Worm (Caenorhabditis elegans): ENCODE measurements around the gene ger-1.
A peak's percentile ranks its signal among the peaks of the same experiment; 100 is the strongest.

The ger-1 gene

DNA sequence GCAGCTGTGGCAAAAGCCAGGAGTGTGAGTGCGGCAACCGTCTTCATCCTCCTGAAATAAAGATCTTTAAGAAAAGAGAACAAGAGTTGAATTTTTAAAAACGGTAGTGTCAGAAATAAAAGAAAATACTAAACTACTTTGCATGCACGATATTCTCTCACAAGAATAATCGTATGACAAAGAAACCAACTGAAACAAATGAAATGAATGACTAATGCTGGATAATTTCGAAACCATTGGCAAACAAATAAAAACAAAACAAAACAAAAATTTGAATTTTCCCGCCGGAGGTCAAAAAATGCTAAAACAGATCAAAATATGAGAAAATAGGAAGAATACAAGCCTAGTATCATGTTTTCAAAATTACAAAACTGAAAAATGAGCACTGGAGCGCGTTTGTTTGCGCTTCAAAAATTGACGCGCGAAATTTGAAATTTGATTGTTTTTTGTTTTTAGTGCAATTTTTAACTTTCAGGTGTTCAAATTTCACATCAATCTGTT is 36.7 kb upstream of the ger-1 start, which contains the start of gene cpg-2 (continued):
- TF ChIP-seq F49E8.2 (tag; optimal IDR thresholded peaks at IDR 0.05; ENCODE audit: insufficient read depth) (peak; percentile 95), snpc-4 (GFP tag; optimal IDR thresholded peaks at IDR 0.05) (peak; percentile 58), snpc-4 (tag; optimal IDR thresholded peaks at IDR 0.05) (peak in 3 of 4 experiments; percentile 11 to 62 (median 55)), nfyb-1 (GFP tag; IDR thresholded peaks at IDR 0.05) (peak; percentile 57; the same call in 1 of the 2 replicates), snpc-1.3 (tag; optimal IDR thresholded peaks at IDR 0.05; ENCODE audit: insufficient read depth) (peak; percentile 89), lin-35 (GFP tag; optimal IDR thresholded peaks at IDR 0.05) (peak; percentile 4 to 89 (median 58)), attf-6 (GFP tag; IDR thresholded peaks at IDR 0.05) (peak; percentile 73; the same call in 1 of the 2 replicates), efl-1 (GFP tag; optimal IDR thresholded peaks at IDR 0.05) (peak; percentile 99), tbx-9 (tag; optimal IDR thresholded peaks at IDR 0.05; ENCODE audit: borderline replicate concordance) (no peak), egl-18 (GFP tag; IDR thresholded peaks at IDR 0.05) (no peak), hrde-1 (tag; optimal IDR thresholded peaks at IDR 0.05; ENCODE audit: borderline replicate concordance) (peak; percentile 50)

DNA sequence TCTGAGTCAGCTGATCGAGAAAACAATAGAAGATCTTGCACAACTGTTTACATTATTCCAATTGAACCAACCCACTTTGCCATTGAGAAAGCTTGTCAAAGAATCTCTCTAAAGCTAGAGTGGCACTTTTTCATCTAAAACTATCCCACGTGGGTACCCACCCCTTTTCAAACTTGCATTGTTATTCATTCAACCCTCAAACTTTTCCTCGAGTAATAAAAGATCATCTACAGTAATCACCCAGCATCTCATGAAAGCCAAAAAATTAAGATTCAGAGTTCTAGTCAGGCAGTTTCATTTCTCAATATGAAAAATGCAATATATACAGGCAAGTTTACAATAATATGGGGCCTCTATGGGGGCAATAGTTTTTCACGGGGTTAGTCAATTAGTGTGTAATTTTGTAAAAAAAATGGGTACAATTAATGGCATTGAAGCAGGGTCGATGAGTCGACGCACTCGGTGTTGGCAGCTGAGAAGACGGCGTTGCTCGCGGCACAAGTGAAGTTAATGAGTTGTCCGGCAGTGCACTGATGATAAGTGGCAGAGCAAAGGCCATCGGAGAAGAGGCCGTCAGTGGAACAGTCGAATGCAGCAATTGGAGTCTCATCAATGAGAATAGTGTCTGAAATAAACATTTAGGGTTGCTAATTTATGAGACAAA is 34.7 kb upstream of the ger-1 start:
- no peak; the same call in 1 of the 2 replicates for TF ChIP-seq nfyb-1 (GFP tag; IDR thresholded peaks at IDR 0.05)
- no peak for TF ChIP-seq aptf-2 (GFP tag; conservative IDR thresholded peaks at IDR 0.05)
- no peak for TF ChIP-seq F37B4.10 (GFP tag; IDR thresholded peaks at IDR 0.05)
- TF ChIP-seq snpc-1.3 (tag; optimal IDR thresholded peaks at IDR 0.05; ENCODE audit: insufficient read depth): peak; percentile 67
- no peak for TF ChIP-seq nhr-179 (tag; optimal IDR thresholded peaks at IDR 0.05)
- no peak for TF ChIP-seq C06A6.2 (GFP tag; conservative IDR thresholded peaks at IDR 0.05)
- peak; percentile 70 for TF ChIP-seq F10E7.11 (tag; optimal IDR thresholded peaks at IDR 0.05)
- TF ChIP-seq hmg-20 (GFP tag; IDR thresholded peaks at IDR 0.05): 0 out of 2 replicates have a peak, but pooled peaks have one; percentile 34
- TF ChIP-seq mxl-1 (tag; optimal IDR thresholded peaks at IDR 0.05): no peak
- TF ChIP-seq attf-6 (GFP tag; IDR thresholded peaks at IDR 0.05): peak; percentile 90
- no peak for TF ChIP-seq dpff-1 (tag; optimal IDR thresholded peaks at IDR 0.05)
- TF ChIP-seq lsl-1 (GFP tag; optimal IDR thresholded peaks at IDR 0.05): peak; percentile 59
- peak; percentile 70; the same call in 1 of the 2 replicates for TF ChIP-seq F39B2.1 (GFP tag; IDR thresholded peaks at IDR 0.05)
- TF ChIP-seq madf-10 (tag; optimal IDR thresholded peaks at IDR 0.05): no peak
- peak; percentile 84 for TF ChIP-seq hsf-1 (GFP tag; IDR thresholded peaks at IDR 0.05)
- TF ChIP-seq egrh-3 (GFP tag; IDR thresholded peaks at IDR 0.05): no peak
- TF ChIP-seq rpc-1 (optimal IDR thresholded peaks at IDR 0.05): no peak
- peak; percentile 6 for TF ChIP-seq rpc-1 (tag; optimal IDR thresholded peaks at IDR 0.05)
- TF ChIP-seq F23B12.7 (tag; optimal IDR thresholded peaks at IDR 0.05; ENCODE audit: insufficient read depth): no peak
- TF ChIP-seq T26A5.8 (tag; optimal IDR thresholded peaks at IDR 0.05): no peak
- peak; percentile 59 for TF ChIP-seq xnd-1 (tag; optimal IDR thresholded peaks at IDR 0.05)
- no peak for TF ChIP-seq ceh-27 (GFP tag; optimal IDR thresholded peaks at IDR 0.05)
- TF ChIP-seq tbp1 (GFP tag; optimal IDR thresholded peaks at IDR 0.05): peak; percentile 35
- TF ChIP-seq ztf-3 (GFP tag; optimal IDR thresholded peaks at IDR 0.05): no peak
- no peak for TF ChIP-seq ccch-3 (GFP tag; optimal IDR thresholded peaks at IDR 0.05)
- no peak for TF ChIP-seq gei-17 (GFP tag; optimal IDR thresholded peaks at IDR 0.05)
- TF ChIP-seq K12H6.12 (tag; optimal IDR thresholded peaks at IDR 0.05): no peak
- no peak for TF ChIP-seq dpl-1 (GFP tag; optimal IDR thresholded peaks at IDR 0.05)
- TF ChIP-seq B0261.1 (tag; optimal IDR thresholded peaks at IDR 0.05): no peak
- TF ChIP-seq ceh-91 (GFP tag; IDR thresholded peaks at IDR 0.05): no peak; the same call in none of the 2 replicates
- peak; percentile 36; the same call in 1 of the 2 replicates for TF ChIP-seq madf-8 (GFP tag; conservative IDR thresholded peaks at IDR 0.05)
- peak; percentile 35 for TF ChIP-seq ceh-100 (GFP tag; IDR thresholded peaks at IDR 0.05)
- no peak for TF ChIP-seq sea-2 (GFP tag; IDR thresholded peaks at IDR 0.05)
- TF ChIP-seq nhr-120 (GFP tag; IDR thresholded peaks at IDR 0.05): no peak
- no peak for TF ChIP-seq nhr-27 (tag; optimal IDR thresholded peaks at IDR 0.05)
- TF ChIP-seq lsy-27 (tag; optimal IDR thresholded peaks at IDR 0.05; ENCODE audit: borderline replicate concordance, insufficient read depth): no peak
- no peak for TF ChIP-seq hlh-12 (tag; optimal IDR thresholded peaks at IDR 0.05)

All from whole organism, young adult.